Worm (Caenorhabditis elegans) whole organism, L4 larva: ENCODE measurements around the gene nhr-58.

ENCODE experiments used
- F44E2.7 ChIP-seq: fragments of 200-800 bp; sonication (Bioruptor generic); IDR thresholded peaks from 2 replicates; pipeline ENCODE4 v2.1.2; 2022; ENCODE audit warnings: missing genetic modification characterization, missing compliant biosample characterization
- Y75B8A.6 ChIP-seq: fragments of 200-800 bp; sonication (Bioruptor generic); IDR thresholded peaks from 2 replicates; pipeline ENCODE4 v1.3.6; 2022; ENCODE audit warnings: missing genetic modification reagents, missing genetic modification characterization, missing compliant biosample characterization
- ama-1 ChIP-seq: fragments of 150-350 bp; optimal IDR thresholded peaks from 2 replicates; lab custom pipeline; 2014; ENCODE audit warnings: inconsistent platforms, mixed read lengths
- ceh-82 ChIP-seq: sonication (generic microtip); optimal IDR thresholded peaks from 2 replicates; lab custom pipeline; 2017; ENCODE audit warnings: missing biosample characterization, missing genetic modification characterization
- egl-27 ChIP-seq: sonication (generic microtip); optimal IDR thresholded peaks from 3 replicates; lab custom pipeline; 2017; ENCODE audit warnings: missing biosample characterization, missing genetic modification reagents, missing genetic modification characterization
- fos-1 ChIP-seq: fragments of 150-350 bp; optimal IDR thresholded peaks from 2 replicates; lab custom pipeline; 2014; ENCODE audit warnings: missing biosample characterization, missing genetic modification characterization
- lin-13 ChIP-seq: fragments of 150-350 bp; optimal IDR thresholded peaks from 2 replicates; lab custom pipeline; 2014; ENCODE audit warnings: missing biosample characterization, missing genetic modification reagents, missing genetic modification characterization
- lin-39 ChIP-seq: fragments of 150-350 bp; optimal IDR thresholded peaks from 2 replicates; lab custom pipeline; 2014; ENCODE audit warnings: missing biosample characterization, missing genetic modification reagents, missing genetic modification characterization
- nhr-42 ChIP-seq: fragments of 200-800 bp; sonication (Bioruptor generic); IDR thresholded peaks from 2 replicates; pipeline ENCODE4 v1.3.6; 2022; ENCODE audit warnings: missing genetic modification characterization, missing compliant biosample characterization
- nhr-76 ChIP-seq: fragments of 150-350 bp; optimal IDR thresholded peaks from 2 replicates; lab custom pipeline; 2014; ENCODE audit warnings: missing biosample characterization, missing genetic modification characterization
- zfp-3 ChIP-seq: fragments of 200-800 bp; sonication (Bioruptor generic); conservative IDR thresholded peaks from 2 replicates; pipeline ENCODE4 v1.3.6; 2022; ENCODE audit warnings: missing genetic modification reagents, missing genetic modification characterization, missing compliant biosample characterization

- TF ChIP-seq ceh-82 (tag; lab: Kevin White, UChicago) (no peak), lin-39 (tag; lab: Kevin White, UChicago) (no peak), lin-13 (no peak), zfp-3 (no peak), Y75B8A.6 (GFP tag; lab: Robert Waterston, UW) (no peak), fos-1 (no peak), ama-1 (no peak), nhr-42 (no peak), egl-27 (tag; lab: Kevin White, UChicago) (no peak), F44E2.7 (GFP tag; lab: Robert Waterston, UW) (no peak), nhr-76 (tag; lab: Kevin White, UChicago) (no peak)
Observed at ce11 chrV:552406-552805, 20.3 kb downstream of the nhr-58 start.
